Fruit fly (Drosophila melanogaster) whole organism, embryonic: Measurements from ENCODE around the gene Ent3.
A peak's percentile ranks its signal among the peaks of the same experiment; 100 is the strongest.

ENCODE experiments used
- ATbp ChIP-seq: fragments of 200-800 bp; sonication (Bioruptor generic); optimal IDR thresholded peaks from 2 replicates; lab custom pipeline; 2017; ENCODE audit warnings: missing biosample characterization, mild to moderate bottlenecking, missing genetic modification characterization, missing genetic modification reagents
- Antp ChIP-seq: fragments of 200-800 bp; sonication (Bioruptor generic); optimal IDR thresholded peaks from 3 replicates; lab custom pipeline; 2016; ENCODE audit warnings: missing biosample characterization, missing genetic modification characterization
- Atf3 ChIP-seq: fragments of 200-800 bp; sonication (Bioruptor generic); optimal IDR thresholded peaks from 3 replicates; lab custom pipeline; 2016; ENCODE audit warnings: missing biosample characterization, missing genetic modification characterization
- Atf6 ChIP-seq: fragments of 200-800 bp; sonication (Bioruptor generic); IDR thresholded peaks from 2 replicates; pipeline ENCODE4 v1.3.6; 2022; ENCODE audit warnings: missing biosample characterization, missing genetic modification characterization
- CG1024 ChIP-seq: fragments of 200-800 bp; sonication (Bioruptor generic); IDR thresholded peaks from 2 replicates; pipeline ENCODE4 v1.3.6; 2022; ENCODE audit warnings: missing biosample characterization, missing genetic modification characterization
- CG11504 ChIP-seq: fragments of 200-800 bp; sonication (Bioruptor generic); optimal IDR thresholded peaks from 3 replicates; lab custom pipeline; 2019; ENCODE audit warnings: missing biosample characterization, mild to moderate bottlenecking, missing genetic modification characterization, moderate library complexity
- CG11696 ChIP-seq: fragments of 200-800 bp; sonication (Bioruptor generic); IDR thresholded peaks from 2 replicates; pipeline ENCODE4 v1.3.6; 2022; ENCODE audit warnings: missing biosample characterization, missing genetic modification characterization
- CG12391 ChIP-seq: fragments of 200-800 bp; sonication (Bioruptor generic); optimal IDR thresholded peaks from 3 replicates; lab custom pipeline; 2018; ENCODE audit warnings: missing biosample characterization, mild to moderate bottlenecking, missing genetic modification characterization, moderate library complexity
- CG13123 ChIP-seq: fragments of 200-800 bp; sonication (Bioruptor generic); optimal IDR thresholded peaks from 2 replicates; lab custom pipeline; 2016; ENCODE audit warnings: missing biosample characterization, missing genetic modification characterization
- CG13296 ChIP-seq: fragments of 200-800 bp; sonication (Bioruptor generic); optimal IDR thresholded peaks from 3 replicates; lab custom pipeline; 2018; ENCODE audit warnings: missing biosample characterization, mild to moderate bottlenecking, missing genetic modification characterization
- CG13424 ChIP-seq: fragments of 200-800 bp; sonication (Bioruptor generic); optimal IDR thresholded peaks from 2 replicates; lab custom pipeline; 2019; ENCODE audit warnings: missing biosample characterization, mild to moderate bottlenecking, missing genetic modification characterization, moderate library complexity
- CG14014 ChIP-seq: fragments of 200-800 bp; sonication (Bioruptor generic); IDR thresholded peaks from 2 replicates; pipeline ENCODE4 v1.3.6; 2022; ENCODE audit warnings: missing biosample characterization, missing genetic modification characterization
- CG14050 ChIP-seq: fragments of 200-800 bp; sonication (Bioruptor generic); IDR thresholded peaks from 3 replicates; pipeline ENCODE4 v1.3.6; 2022; ENCODE audit warnings: missing biosample characterization, missing genetic modification characterization
- CG14965 ChIP-seq: fragments of 200-800 bp; sonication (Bioruptor generic); optimal IDR thresholded peaks from 2 replicates; lab custom pipeline; 2016; ENCODE audit warnings: missing biosample characterization, missing genetic modification characterization, borderline replicate concordance
- CG17359 ChIP-seq: fragments of 200-800 bp; sonication (Bioruptor generic); optimal IDR thresholded peaks from 3 replicates; lab custom pipeline; 2018; ENCODE audit warnings: missing biosample characterization, mild to moderate bottlenecking, missing genetic modification characterization, moderate library complexity
- CG4854 ChIP-seq: fragments of 200-800 bp; sonication (Bioruptor generic); optimal IDR thresholded peaks from 2 replicates; lab custom pipeline; 2016; ENCODE audit warnings: missing biosample characterization, missing genetic modification characterization, inconsistent platforms
- CG6683 ChIP-seq: fragments of 200-800 bp; sonication (Bioruptor generic); optimal IDR thresholded peaks from 2 replicates; lab custom pipeline; 2017; ENCODE audit warnings: missing biosample characterization, mild to moderate bottlenecking, missing genetic modification characterization, missing genetic modification reagents
- CG6765 ChIP-seq: fragments of 200-800 bp; sonication (Bioruptor generic); optimal IDR thresholded peaks from 3 replicates; lab custom pipeline; 2017; ENCODE audit warnings: missing biosample characterization, mild to moderate bottlenecking, missing genetic modification characterization
- CG7372 ChIP-seq: fragments of 200-800 bp; sonication (Bioruptor generic); IDR thresholded peaks from 2 replicates; pipeline ENCODE4 v1.3.6; 2022; ENCODE audit warnings: missing biosample characterization, missing genetic modification characterization
- CG8944 ChIP-seq: fragments of 200-800 bp; sonication (Bioruptor generic); optimal IDR thresholded peaks from 3 replicates; lab custom pipeline; 2016; ENCODE audit warnings: missing biosample characterization, missing genetic modification characterization
- CG9437 ChIP-seq: fragments of 200-800 bp; sonication (Bioruptor generic); optimal IDR thresholded peaks from 2 replicates; lab custom pipeline; 2018; ENCODE audit warnings: missing biosample characterization, mild to moderate bottlenecking, missing genetic modification characterization
- CTCF ChIP-seq: fragments of 200-800 bp; sonication (Bioruptor generic); optimal IDR thresholded peaks from 2 replicates; lab custom pipeline; 2017; ENCODE audit warnings: missing biosample characterization, mild to moderate bottlenecking, missing genetic modification characterization, moderate library complexity
- D19B ChIP-seq: fragments of 200-800 bp; sonication (Bioruptor generic); optimal IDR thresholded peaks from 2 replicates; lab custom pipeline; 2017; ENCODE audit warnings: missing biosample characterization, mild to moderate bottlenecking, missing genetic modification characterization
- Dref ChIP-seq: fragments of 200-800 bp; sonication (Bioruptor generic); IDR thresholded peaks from 2 replicates; pipeline ENCODE4 v1.3.6; 2022; ENCODE audit warnings: missing biosample characterization, missing genetic modification characterization
- Hr78 ChIP-seq, 2 experiments: fragments of 200-800 bp in 1 of 2; fragments of >200 bp in 1 of 2; sonication (Bioruptor generic) in 1 of 2; optimal IDR thresholded peaks; 2 replicates each; lab custom pipeline; 2017 to 2019; ENCODE audit warnings: missing biosample characterization in 2 of 2, missing genetic modification characterization in 2 of 2, mild to moderate bottlenecking in 1 of 2, moderate library complexity in 1 of 2
- Hsf ChIP-seq: fragments of 200-800 bp; sonication (Bioruptor generic); optimal IDR thresholded peaks from 3 replicates; lab custom pipeline; 2016; ENCODE audit warnings: missing biosample characterization, missing genetic modification characterization
- Lpt ChIP-seq: fragments of >200 bp; optimal IDR thresholded peaks from 2 replicates; lab custom pipeline; 2018; ENCODE audit warnings: missing biosample characterization, missing genetic modification characterization
- MBD-R2 ChIP-seq: fragments of 200-800 bp; sonication (Bioruptor generic); IDR thresholded peaks from 2 replicates; pipeline ENCODE4 v1.3.6; 2022; ENCODE audit warnings: missing biosample characterization, missing genetic modification characterization
- Mad ChIP-seq: fragments of 200-800 bp; sonication (Bioruptor generic); optimal IDR thresholded peaks from 2 replicates; lab custom pipeline; 2016; ENCODE audit warnings: missing biosample characterization, missing genetic modification characterization
- NFAT ChIP-seq: fragments of 200-800 bp; sonication (Bioruptor generic); IDR thresholded peaks from 2 replicates; pipeline ENCODE4 v1.3.6; 2022; ENCODE audit warnings: missing biosample characterization, missing genetic modification characterization
- Nf-YC ChIP-seq: fragments of 200-800 bp; optimal IDR thresholded peaks from 3 replicates; lab custom pipeline; 2019; ENCODE audit warnings: missing biosample characterization, mild to moderate bottlenecking, missing genetic modification characterization, moderate library complexity
- Opbp ChIP-seq: fragments of 200-800 bp; sonication (Bioruptor generic); IDR thresholded peaks from 3 replicates; pipeline ENCODE4 v1.3.6; 2022; ENCODE audit warnings: missing biosample characterization, missing genetic modification characterization; ENCODE audit not compliant: partially characterized antibody
- Optix ChIP-seq: fragments of 200-800 bp; sonication (Bioruptor generic); IDR thresholded peaks from 3 replicates; pipeline ENCODE4 v1.3.6; 2022; ENCODE audit warnings: missing biosample characterization, missing genetic modification characterization
- Ssrp ChIP-seq: fragments of 200-800 bp; sonication (Bioruptor generic); optimal IDR thresholded peaks from 2 replicates; lab custom pipeline; 2018; ENCODE audit warnings: missing biosample characterization, mild to moderate bottlenecking, missing genetic modification characterization, moderate library complexity
- Trl ChIP-seq, 3 experiments: fragments of >200 bp in 2 of 3; fragments of 200-800 bp in 1 of 3; sonication (Bioruptor generic) in 1 of 3; optimal IDR thresholded peaks; 2 replicates in 1 of 3; 3 replicates in 2 of 3; lab custom pipeline; 2016 to 2017; ENCODE audit warnings: missing biosample characterization in 1 of 3, missing genetic modification characterization in 1 of 3
- Vsx1 ChIP-seq: fragments of 200-800 bp; sonication (Bioruptor generic); optimal IDR thresholded peaks from 2 replicates; lab custom pipeline; 2017; ENCODE audit warnings: missing biosample characterization, mild to moderate bottlenecking, missing genetic modification characterization, missing genetic modification reagents
- Xrp1 ChIP-seq: fragments of 200-800 bp; sonication (Bioruptor generic); IDR thresholded peaks from 2 replicates; pipeline ENCODE4 v1.3.6; 2022; ENCODE audit warnings: missing biosample characterization, missing genetic modification characterization
- amos ChIP-seq: fragments of 200-800 bp; sonication (Bioruptor generic); IDR thresholded peaks from 2 replicates; pipeline ENCODE4 v1.3.6; 2022; ENCODE audit warnings: missing biosample characterization, missing genetic modification characterization; ENCODE audit not compliant: partially characterized antibody
- bab2 ChIP-seq: fragments of 200-800 bp; sonication (Bioruptor generic); optimal IDR thresholded peaks from 2 replicates; lab custom pipeline; 2016; ENCODE audit warnings: missing biosample characterization, missing genetic modification characterization
- chinmo ChIP-seq: fragments of 200-800 bp; sonication (Bioruptor generic); IDR thresholded peaks from 4 replicates; pipeline ENCODE4 v1.3.6; 2022; ENCODE audit warnings: missing biosample characterization, missing genetic modification characterization; ENCODE audit not compliant: partially characterized antibody
- dpn ChIP-seq, 2 experiments: fragments of 200-800 bp; sonication (Bioruptor generic); optimal IDR thresholded peaks; 3 replicates each; lab custom pipeline; 2016; ENCODE audit warnings: missing biosample characterization in 2 of 2, missing genetic modification characterization in 2 of 2
- hbn ChIP-seq: fragments of 200-800 bp; sonication (Bioruptor generic); IDR thresholded peaks from 2 replicates; pipeline ENCODE4 v1.3.6; 2022; ENCODE audit warnings: missing biosample characterization, missing genetic modification characterization; ENCODE audit not compliant: partially characterized antibody
- her ChIP-seq: fragments of 200-800 bp; sonication (Bioruptor generic); optimal IDR thresholded peaks from 2 replicates; lab custom pipeline; 2016; ENCODE audit warnings: missing biosample characterization, missing genetic modification characterization
- mld ChIP-seq: fragments of 200-800 bp; sonication (Bioruptor generic); IDR thresholded peaks from 3 replicates; pipeline ENCODE4 v1.3.6; 2022; ENCODE audit warnings: missing biosample characterization, missing genetic modification characterization; ENCODE audit not compliant: partially characterized antibody
- nerfin-1 ChIP-seq: fragments of 200-800 bp; sonication (Bioruptor generic); optimal IDR thresholded peaks from 3 replicates; lab custom pipeline; 2019; ENCODE audit warnings: missing biosample characterization, mild to moderate bottlenecking, missing genetic modification characterization, moderate library complexity
- p53 ChIP-seq: fragments of 200-800 bp; sonication (Bioruptor generic); optimal IDR thresholded peaks from 2 replicates; lab custom pipeline; 2016; ENCODE audit warnings: missing biosample characterization, missing genetic modification characterization
- pros ChIP-seq: fragments of 200-800 bp; sonication (Bioruptor generic); optimal IDR thresholded peaks from 3 replicates; lab custom pipeline; 2019; ENCODE audit warnings: missing biosample characterization, mild to moderate bottlenecking, missing genetic modification characterization, moderate library complexity
- sisA ChIP-seq: fragments of 200-800 bp; sonication (Bioruptor generic); IDR thresholded peaks from 2 replicates; pipeline ENCODE4 v1.3.6; 2022; ENCODE audit warnings: missing biosample characterization, missing genetic modification characterization
- tap ChIP-seq: fragments of 200-800 bp; optimal IDR thresholded peaks from 3 replicates; lab custom pipeline; 2019; ENCODE audit warnings: missing biosample characterization, mild to moderate bottlenecking, missing genetic modification characterization, moderate library complexity
- ttk ChIP-seq: fragments of 200-800 bp; sonication (Bioruptor generic); IDR thresholded peaks from 2 replicates; pipeline ENCODE4 v2.1.2; 2022; ENCODE audit warnings: missing biosample characterization, missing genetic modification characterization

Gene Ent3

dm6 chr3L:12813907-12814306, 39.5 kb upstream of the Ent3 start, which contains the start of the genes Sf3a2 and CG42588 (continued):
- TF ChIP-seq CG14050 (no peak; the same call in 2 of the 3 replicates), CG6765 (GFP tag; lab: Kevin White, UChicago) (no peak), CG8944 (peak; percentile 18), MBD-R2 (GFP tag; lab: Robert Waterston, UW) (peak; percentile 90), Atf3 (GFP tag; lab: Kevin White, UChicago) (no peak), CG4854 (GFP tag; lab: Kevin White, UChicago) (peak; percentile 44), CTCF (GFP tag; lab: Kevin White, UChicago) (no peak), her (no peak), sisA (GFP tag; lab: Robert Waterston, UW) (peak; percentile 63), Vsx1 (no peak), CG13424 (tag; lab: Kevin White, UChicago) (peak; percentile 78), CG1024 (GFP tag; lab: Robert Waterston, UW) (peak; percentile 34; the same call in 1 of the 2 replicates), CG14014 (peak; percentile 56), CG13296 (peak; percentile 32), ATbp (GFP tag; lab: Kevin White, UChicago) (no peak), Trl (optimal IDR thresholded peaks at IDR 0.05; lab: Kevin White, UChicago) (no peak), Trl (GFP tag; optimal IDR thresholded peaks at IDR 0.05; lab: Kevin White, UChicago) (no peak), p53 (no peak), chinmo (GFP tag; lab: Robert Waterston, UW) (0 out of 4 replicates have a peak, but pooled peaks have one; percentile 7), NFAT (GFP tag; lab: Robert Waterston, UW) (peak; percentile 85), CG6683 (GFP tag; lab: Kevin White, UChicago) (no peak), CG11696 (GFP tag; lab: Robert Waterston, UW) (no peak), Hsf (peak; percentile 73), Atf6 (GFP tag; lab: Robert Waterston, UW) (peak; percentile 76; the same call in 1 of the 2 replicates), CG7372 (GFP tag; lab: Robert Waterston, UW) (0 out of 2 replicates have a peak, but pooled peaks have one; percentile 54), hbn (GFP tag; lab: Robert Waterston, UW) (peak; percentile 80), Antp (no peak), Opbp (GFP tag; lab: Robert Waterston, UW) (peak; percentile 76), Optix (GFP tag; lab: Robert Waterston, UW) (0 out of 3 replicates have a peak, but pooled peaks have one; percentile 42), nerfin-1 (tag; lab: Kevin White, UChicago) (peak; percentile 48), tap (tag; lab: Kevin White, UChicago) (peak; percentile 48), CG17359 (tag; lab: Kevin White, UChicago) (peak; percentile 48), ttk (GFP tag; lab: Robert Waterston, UW) (peak; percentile 45), CG11504 (tag; lab: Kevin White, UChicago) (no peak), Nf-YC (tag; lab: Kevin White, UChicago) (no peak), D19B (GFP tag; lab: Kevin White, UChicago) (no peak), Ssrp (peak; percentile 54), mld (GFP tag; lab: Robert Waterston, UW) (no peak), Lpt (GFP tag; lab: Kevin White, UChicago) (no peak), CG9437 (GFP tag; lab: Kevin White, UChicago) (peak; percentile 7), CG13123 (peak; percentile 25), dpn (GFP tag; optimal IDR thresholded peaks at IDR 0.05; lab: Kevin White, UChicago) (peak; percentile 46 to 77), bab2 (peak; percentile 49), CG14965 (GFP tag; lab: Kevin White, UChicago) (no peak), Xrp1 (peak; percentile 73), Mad (GFP tag; lab: Kevin White, UChicago) (peak; percentile 21), pros (GFP tag; lab: Kevin White, UChicago) (no peak), Hr78 (GFP tag; optimal IDR thresholded peaks at IDR 0.05; lab: Kevin White, UChicago) (no peak), Dref (GFP tag; lab: Robert Waterston, UW) (peak; percentile 61), CG12391 (peak; percentile 88), amos (peak; percentile 83)
